Worm (Caenorhabditis elegans): ENCODE data around the gene nep-12.

nep-12 gene

ce11 chrII:4734477-4734876 is 49.9 kb downstream of the nep-12 start:
- no peak for TF ChIP-seq pros-1 (tag; optimal IDR thresholded peaks at IDR 0.05)
- TF ChIP-seq ceh-6 (GFP tag; optimal IDR thresholded peaks at IDR 0.05), result no peak
- TF ChIP-seq rnt-1 (tag; optimal IDR thresholded peaks at IDR 0.05), result no peak
- TF ChIP-seq unc-42 (tag; optimal IDR thresholded peaks at IDR 0.05), result no peak
- TF ChIP-seq pat-9 (tag; optimal IDR thresholded peaks at IDR 0.05), result no peak
- no peak for TF ChIP-seq unc-3 (GFP tag; conservative IDR thresholded peaks at IDR 0.05)
- no peak for TF ChIP-seq unc-3 (tag; optimal IDR thresholded peaks at IDR 0.05)
- no peak for TF ChIP-seq nhr-232 (tag; optimal IDR thresholded peaks at IDR 0.05)
- no peak for TF ChIP-seq lin-11 (tag; optimal IDR thresholded peaks at IDR 0.05)
- TF ChIP-seq K09A11.1 (tag; optimal IDR thresholded peaks at IDR 0.05; ENCODE audit: insufficient read depth), result no peak
- TF ChIP-seq hlh-30 (tag; optimal IDR thresholded peaks at IDR 0.05; ENCODE audit: insufficient read depth), result no peak
- no peak for TF ChIP-seq fkh-6 (tag; optimal IDR thresholded peaks at IDR 0.05)
- no peak for TF ChIP-seq ceh-48 (tag; optimal IDR thresholded peaks at IDR 0.05)
- no peak for TF ChIP-seq ama-1 (optimal IDR thresholded peaks at IDR 0.05)

ce11 chrII:4733848-4734247 is 50.5 kb downstream of the nep-12 start, which contains the start of gene F41C3.11:
TSS of gene F41C3.11 (minus strand) at chrII:4733948.
- TF ChIP-seq nhr-11 (tag; optimal IDR thresholded peaks at IDR 0.05) (no peak), ttx-3 (tag; optimal IDR thresholded peaks at IDR 0.05) (no peak), ceh-45 (GFP tag; IDR thresholded peaks at IDR 0.05) (no peak), eyg-1 (tag; optimal IDR thresholded peaks at IDR 0.05) (no peak), zip-5 (tag; optimal IDR thresholded peaks at IDR 0.05) (no peak), pros-1 (tag; optimal IDR thresholded peaks at IDR 0.05) (no peak), Y22D7AL.16 (tag; optimal IDR thresholded peaks at IDR 0.05) (no peak), ceh-48 (tag; optimal IDR thresholded peaks at IDR 0.05) (no peak), fkh-6 (tag; optimal IDR thresholded peaks at IDR 0.05) (no peak), hlh-15 (tag; optimal IDR thresholded peaks at IDR 0.05) (no peak), che-1 (tag; optimal IDR thresholded peaks at IDR 0.05) (no peak)

ce11 chrII:4729733-4730132 is 54.6 kb downstream of the nep-12 start, which contains the start of gene F41C3.7:
TSS of gene F41C3.7 (plus strand) at chrII:4730033.
- TF ChIP-seq C38D4.7 (GFP tag; optimal IDR thresholded peaks at IDR 0.05) (no peak), sox-2 (GFP tag; IDR thresholded peaks at IDR 0.05) (no peak), nhr-232 (tag; optimal IDR thresholded peaks at IDR 0.05) (no peak), K02D7.2 (tag; optimal IDR thresholded peaks at IDR 0.05) (no peak), sdc-2 (tag; optimal IDR thresholded peaks at IDR 0.05) (no peak), ceh-31 (tag; optimal IDR thresholded peaks at IDR 0.05) (no peak), pros-1 (tag; optimal IDR thresholded peaks at IDR 0.05) (no peak), ceh-48 (tag; optimal IDR thresholded peaks at IDR 0.05) (no peak), dmd-4 (tag; optimal IDR thresholded peaks at IDR 0.05; ENCODE audit: borderline replicate concordance) (no peak), syd-9 (tag; optimal IDR thresholded peaks at IDR 0.05) (no peak), T23F11.4 (GFP tag; optimal IDR thresholded peaks at IDR 0.05) (no peak), dve-1 (tag; optimal IDR thresholded peaks at IDR 0.05) (no peak), hlh-6 (tag; optimal IDR thresholded peaks at IDR 0.05) (no peak), gmeb-2 (tag; optimal IDR thresholded peaks at IDR 0.05) (no peak), ceh-19 (GFP tag; optimal IDR thresholded peaks at IDR 0.05) (no peak), ceh-9 (tag; optimal IDR thresholded peaks at IDR 0.05) (no peak), tbx-7 (tag; optimal IDR thresholded peaks at IDR 0.05) (no peak), pat-9 (tag; optimal IDR thresholded peaks at IDR 0.05) (no peak), lin-11 (tag; optimal IDR thresholded peaks at IDR 0.05) (no peak)

ce11 chrII:4728687-4729086 is 55.6 kb downstream of the nep-12 start:
- TF ChIP-seq elt-2 (tag; optimal IDR thresholded peaks at IDR 0.05) (peak; percentile 93), ceh-31 (tag; optimal IDR thresholded peaks at IDR 0.05) (no peak), ceh-22 (tag; optimal IDR thresholded peaks at IDR 0.05) (no peak)
